Fruit fly (Drosophila melanogaster): Measurements from ENCODE around the gene kumpel.

dm6 chr3R:25906722-25907121 is at the start of gene kumpel:
- TF ChIP-seq NfI (GFP tag; optimal IDR thresholded peaks at IDR 0.05), result no peak
- TF ChIP-seq CG30431 (GFP tag; optimal IDR thresholded peaks at IDR 0.05), result no peak
- no peak for TF ChIP-seq h (optimal IDR thresholded peaks at IDR 0.05)
- TF ChIP-seq Gsc (GFP tag; IDR thresholded peaks at IDR 0.05), result no peak
- no peak for TF ChIP-seq Rfx (GFP tag; IDR thresholded peaks at IDR 0.05)
- no peak for TF ChIP-seq pfk (GFP tag; optimal IDR thresholded peaks at IDR 0.05)
- TF ChIP-seq CG11560 (tag; IDR thresholded peaks at IDR 0.05), result no peak
- TF ChIP-seq gce (GFP tag; IDR thresholded peaks at IDR 0.05), result no peak
- TF ChIP-seq jumu (GFP tag; optimal IDR thresholded peaks at IDR 0.05), result no peak
- no peak for TF ChIP-seq BtbVII (GFP tag; optimal IDR thresholded peaks at IDR 0.05)
- no peak for TF ChIP-seq CG4730 (GFP tag; IDR thresholded peaks at IDR 0.05)
- TF ChIP-seq salm (tag; optimal IDR thresholded peaks at IDR 0.05), result no peak
- TF ChIP-seq H2.0 (GFP tag; IDR thresholded peaks at IDR 0.05), result no peak

Data from whole organism, embryonic.